Fruit fly (Drosophila melanogaster) whole organism, embryonic: ENCODE measurements around the gene CG32373.

ENCODE experiments used
- Aef1 ChIP-seq: fragments of 200-800 bp; sonication (Bioruptor generic); IDR thresholded peaks from 3 replicates; pipeline ENCODE4 v1.3.6; 2022; ENCODE audit warnings: missing biosample characterization, missing genetic modification characterization
- Atf-2 ChIP-seq: fragments of 200-800 bp; sonication (Bioruptor generic); optimal IDR thresholded peaks from 2 replicates; lab custom pipeline; 2016; ENCODE audit warnings: missing biosample characterization, missing genetic modification characterization
- Bdp1 ChIP-seq: fragments of 200-800 bp; sonication (Bioruptor generic); optimal IDR thresholded peaks from 3 replicates; lab custom pipeline; 2016; ENCODE audit warnings: missing biosample characterization, missing genetic modification characterization
- CG1233 ChIP-seq: fragments of 200-800 bp; sonication (Bioruptor generic); optimal IDR thresholded peaks from 4 replicates; lab custom pipeline; 2018; ENCODE audit warnings: missing biosample characterization, mild to moderate bottlenecking, missing genetic modification characterization
- CG12391 ChIP-seq: fragments of 200-800 bp; sonication (Bioruptor generic); optimal IDR thresholded peaks from 3 replicates; lab custom pipeline; 2018; ENCODE audit warnings: missing biosample characterization, mild to moderate bottlenecking, missing genetic modification characterization, moderate library complexity
- CG14667 ChIP-seq: fragments of 200-800 bp; sonication (Bioruptor generic); IDR thresholded peaks from 2 replicates; pipeline ENCODE4 v1.3.6; 2022; ENCODE audit warnings: missing biosample characterization, missing genetic modification characterization
- CG15514 ChIP-seq: fragments of 200-800 bp; sonication (Bioruptor generic); optimal IDR thresholded peaks from 3 replicates; lab custom pipeline; 2017; ENCODE audit warnings: missing biosample characterization, missing genetic modification characterization, mild to moderate bottlenecking, moderate library complexity, missing genetic modification reagents
- CG16813 ChIP-seq: fragments of 200-800 bp; sonication (Bioruptor generic); IDR thresholded peaks from 3 replicates; pipeline ENCODE4 v1.3.6; 2022; ENCODE audit warnings: missing biosample characterization, missing genetic modification characterization; ENCODE audit not compliant: partially characterized antibody
- CG31365 ChIP-seq: fragments of 200-800 bp; sonication (Bioruptor generic); optimal IDR thresholded peaks from 2 replicates; lab custom pipeline; 2018; ENCODE audit warnings: missing biosample characterization, mild to moderate bottlenecking, missing genetic modification characterization
- CG31388 ChIP-seq: fragments of 200-800 bp; sonication (Bioruptor generic); optimal IDR thresholded peaks from 2 replicates; lab custom pipeline; 2016; ENCODE audit warnings: missing biosample characterization, missing genetic modification characterization
- CG4424 ChIP-seq: fragments of 200-800 bp; sonication (Bioruptor generic); optimal IDR thresholded peaks from 3 replicates; lab custom pipeline; 2016; ENCODE audit warnings: missing biosample characterization, missing genetic modification characterization
- CG4617 ChIP-seq: fragments of 200-800 bp; sonication (Bioruptor generic); optimal IDR thresholded peaks from 3 replicates; lab custom pipeline; 2016; ENCODE audit warnings: missing biosample characterization, missing genetic modification characterization, borderline replicate concordance
- CG6765 ChIP-seq: fragments of 200-800 bp; sonication (Bioruptor generic); optimal IDR thresholded peaks from 3 replicates; lab custom pipeline; 2017; ENCODE audit warnings: missing biosample characterization, mild to moderate bottlenecking, missing genetic modification characterization
- CG9215 ChIP-seq: fragments of 200-800 bp; sonication (Bioruptor generic); IDR thresholded peaks from 2 replicates; pipeline ENCODE4 v1.3.6; 2022; ENCODE audit warnings: missing biosample characterization, missing genetic modification characterization
- CHES-1-like ChIP-seq: fragments of 200-800 bp; sonication (Bioruptor generic); optimal IDR thresholded peaks from 2 replicates; lab custom pipeline; 2016; ENCODE audit warnings: missing biosample characterization, missing genetic modification characterization
- Dll ChIP-seq: fragments of 200-800 bp; sonication (Bioruptor generic); IDR thresholded peaks from 4 replicates; pipeline ENCODE4 v1.3.6; 2022; ENCODE audit warnings: missing biosample characterization, missing genetic modification characterization; ENCODE audit not compliant: partially characterized antibody
- Eip74EF ChIP-seq, 2 experiments: fragments of 200-800 bp in 1 of 2; fragments of >200 bp in 1 of 2; sonication (Bioruptor generic) in 1 of 2; optimal IDR thresholded peaks; 2 replicates each; lab custom pipeline; 2017 to 2019; ENCODE audit warnings: missing biosample characterization in 2 of 2, missing genetic modification characterization in 2 of 2, mild to moderate bottlenecking in 1 of 2, moderate library complexity in 1 of 2
- H2.0 ChIP-seq: fragments of 200-800 bp; sonication (Bioruptor generic); IDR thresholded peaks from 2 replicates; pipeline ENCODE4 v1.3.6; 2022; ENCODE audit warnings: missing biosample characterization, missing genetic modification characterization
- Hand ChIP-seq: fragments of 200-800 bp; sonication (Bioruptor generic); optimal IDR thresholded peaks from 2 replicates; lab custom pipeline; 2017; ENCODE audit warnings: mild to moderate bottlenecking, missing biosample characterization, missing genetic modification reagents, missing genetic modification characterization
- Hmx ChIP-seq: fragments of 200-800 bp; sonication (Bioruptor generic); optimal IDR thresholded peaks from 2 replicates; lab custom pipeline; 2016; ENCODE audit warnings: missing biosample characterization, missing genetic modification characterization
- MBD-R2 ChIP-seq: fragments of 200-800 bp; sonication (Bioruptor generic); IDR thresholded peaks from 2 replicates; pipeline ENCODE4 v1.3.6; 2022; ENCODE audit warnings: missing biosample characterization, missing genetic modification characterization
- Meics ChIP-seq: fragments of 200-800 bp; sonication (Bioruptor generic); optimal IDR thresholded peaks from 2 replicates; lab custom pipeline; 2017; ENCODE audit warnings: missing biosample characterization, mild to moderate bottlenecking, missing genetic modification characterization
- NC2α ChIP-seq: fragments of 200-800 bp; sonication (Bioruptor generic); optimal IDR thresholded peaks from 2 replicates; lab custom pipeline; 2016; ENCODE audit warnings: missing biosample characterization, missing genetic modification characterization
- NFAT ChIP-seq: fragments of 200-800 bp; sonication (Bioruptor generic); IDR thresholded peaks from 2 replicates; pipeline ENCODE4 v1.3.6; 2022; ENCODE audit warnings: missing biosample characterization, missing genetic modification characterization
- Oaz ChIP-seq: fragments of 200-800 bp; sonication (Bioruptor generic); IDR thresholded peaks from 2 replicates; pipeline ENCODE4 v1.3.6; 2022; ENCODE audit warnings: missing biosample characterization, missing genetic modification characterization
- Oli ChIP-seq: fragments of 200-800 bp; sonication (Bioruptor generic); optimal IDR thresholded peaks from 2 replicates; lab custom pipeline; 2018; ENCODE audit warnings: missing biosample characterization, mild to moderate bottlenecking, missing genetic modification characterization, moderate library complexity
- Sox102F ChIP-seq: fragments of 200-800 bp; sonication (Bioruptor generic); optimal IDR thresholded peaks from 2 replicates; lab custom pipeline; 2018; ENCODE audit warnings: missing biosample characterization, mild to moderate bottlenecking, missing genetic modification characterization, moderate library complexity
- Stat92E ChIP-seq, 3 experiments: fragments of >200 bp in 2 of 3; fragments of 200-800 bp in 1 of 3; sonication (Bioruptor generic) in 1 of 3; optimal IDR thresholded peaks; 2 replicates each; lab custom pipeline; 2017 to 2019; ENCODE audit warnings: missing biosample characterization in 3 of 3, missing genetic modification characterization in 3 of 3, mild to moderate bottlenecking in 1 of 3, moderate library complexity in 1 of 3
- Taf1 ChIP-seq: fragments of 200-800 bp; sonication (Bioruptor generic); IDR thresholded peaks from 2 replicates; pipeline ENCODE4 v1.3.6; 2022; ENCODE audit warnings: missing biosample characterization, missing genetic modification characterization
- YL-1 ChIP-seq: fragments of 200-800 bp; sonication (Bioruptor generic); optimal IDR thresholded peaks from 3 replicates; lab custom pipeline; 2017; ENCODE audit warnings: missing biosample characterization, mild to moderate bottlenecking, missing genetic modification characterization
- amos ChIP-seq: fragments of 200-800 bp; sonication (Bioruptor generic); IDR thresholded peaks from 2 replicates; pipeline ENCODE4 v1.3.6; 2022; ENCODE audit warnings: missing biosample characterization, missing genetic modification characterization; ENCODE audit not compliant: partially characterized antibody
- ato ChIP-seq: fragments of 200-800 bp; sonication (Bioruptor generic); IDR thresholded peaks from 2 replicates; pipeline ENCODE4 v1.3.6; 2022; ENCODE audit warnings: missing biosample characterization, missing genetic modification characterization; ENCODE audit not compliant: partially characterized antibody
- bab2 ChIP-seq: fragments of 200-800 bp; sonication (Bioruptor generic); optimal IDR thresholded peaks from 2 replicates; lab custom pipeline; 2016; ENCODE audit warnings: missing biosample characterization, missing genetic modification characterization
- br ChIP-seq: fragments of >200 bp; optimal IDR thresholded peaks from 2 replicates; lab custom pipeline; 2017
- cad ChIP-seq: fragments of >200 bp; optimal IDR thresholded peaks from 2 replicates; lab custom pipeline; 2017; ENCODE audit warnings: missing biosample characterization, missing genetic modification characterization
- croc ChIP-seq: fragments of 200-800 bp; sonication (Bioruptor generic); conservative IDR thresholded peaks from 3 replicates; pipeline ENCODE4 v1.3.6; 2022; ENCODE audit warnings: missing biosample characterization, missing genetic modification characterization
- eyg ChIP-seq: fragments of 200-800 bp; sonication (Bioruptor generic); optimal IDR thresholded peaks from 3 replicates; lab custom pipeline; 2016; ENCODE audit warnings: missing biosample characterization, missing genetic modification characterization
- fd64A ChIP-seq: fragments of 200-800 bp; sonication (Bioruptor generic); optimal IDR thresholded peaks from 3 replicates; lab custom pipeline; 2018; ENCODE audit warnings: missing biosample characterization, mild to moderate bottlenecking, missing genetic modification characterization
- gcm2 ChIP-seq: fragments of 200-800 bp; sonication (Bioruptor generic); optimal IDR thresholded peaks from 2 replicates; lab custom pipeline; 2016; ENCODE audit warnings: missing biosample characterization, missing genetic modification characterization
- hkb ChIP-seq, 2 experiments: fragments of 200-800 bp in 1 of 2; fragments of >200 bp in 1 of 2; sonication (Bioruptor generic) in 1 of 2; IDR thresholded peaks in 1 of 2; optimal IDR thresholded peaks in 1 of 2; 2 replicates each; pipeline versions ENCODE4 v1.3.6 to Lab custom; 2017 to 2022; ENCODE audit warnings: missing biosample characterization in 1 of 2, missing genetic modification characterization in 1 of 2
- lbe ChIP-seq: fragments of 200-800 bp; sonication (Bioruptor generic); optimal IDR thresholded peaks from 2 replicates; lab custom pipeline; 2016; ENCODE audit warnings: missing biosample characterization, mild to moderate bottlenecking, missing genetic modification characterization
- sc ChIP-seq, 3 experiments: fragments of >200 bp in 2 of 3; fragments of 200-800 bp in 1 of 3; sonication (Bioruptor generic) in 1 of 3; optimal IDR thresholded peaks; 2 replicates in 2 of 3; 3 replicates in 1 of 3; lab custom pipeline; 2017; ENCODE audit warnings: mild to moderate bottlenecking in 1 of 3, missing biosample characterization in 1 of 3, missing genetic modification characterization in 1 of 3, missing genetic modification reagents in 1 of 3
- sisA ChIP-seq: fragments of 200-800 bp; sonication (Bioruptor generic); IDR thresholded peaks from 2 replicates; pipeline ENCODE4 v1.3.6; 2022; ENCODE audit warnings: missing biosample characterization, missing genetic modification characterization
- stc ChIP-seq: fragments of 200-800 bp; sonication (Bioruptor generic); IDR thresholded peaks from 2 replicates; pipeline ENCODE4 v1.3.6; 2022; ENCODE audit warnings: missing biosample characterization, missing genetic modification characterization
- tio ChIP-seq: fragments of 200-800 bp; sonication (Bioruptor generic); optimal IDR thresholded peaks from 2 replicates; lab custom pipeline; 2017; ENCODE audit warnings: missing biosample characterization, missing genetic modification characterization, inconsistent platforms
- trem ChIP-seq: fragments of 200-800 bp; optimal IDR thresholded peaks from 3 replicates; lab custom pipeline; 2019; ENCODE audit warnings: missing biosample characterization, mild to moderate bottlenecking, missing genetic modification characterization, moderate library complexity
- wor ChIP-seq: fragments of 200-800 bp; sonication (Bioruptor generic); IDR thresholded peaks from 2 replicates; pipeline ENCODE4 v1.3.6; 2022; ENCODE audit warnings: missing biosample characterization, missing genetic modification characterization

Gene CG32373

DNA sequence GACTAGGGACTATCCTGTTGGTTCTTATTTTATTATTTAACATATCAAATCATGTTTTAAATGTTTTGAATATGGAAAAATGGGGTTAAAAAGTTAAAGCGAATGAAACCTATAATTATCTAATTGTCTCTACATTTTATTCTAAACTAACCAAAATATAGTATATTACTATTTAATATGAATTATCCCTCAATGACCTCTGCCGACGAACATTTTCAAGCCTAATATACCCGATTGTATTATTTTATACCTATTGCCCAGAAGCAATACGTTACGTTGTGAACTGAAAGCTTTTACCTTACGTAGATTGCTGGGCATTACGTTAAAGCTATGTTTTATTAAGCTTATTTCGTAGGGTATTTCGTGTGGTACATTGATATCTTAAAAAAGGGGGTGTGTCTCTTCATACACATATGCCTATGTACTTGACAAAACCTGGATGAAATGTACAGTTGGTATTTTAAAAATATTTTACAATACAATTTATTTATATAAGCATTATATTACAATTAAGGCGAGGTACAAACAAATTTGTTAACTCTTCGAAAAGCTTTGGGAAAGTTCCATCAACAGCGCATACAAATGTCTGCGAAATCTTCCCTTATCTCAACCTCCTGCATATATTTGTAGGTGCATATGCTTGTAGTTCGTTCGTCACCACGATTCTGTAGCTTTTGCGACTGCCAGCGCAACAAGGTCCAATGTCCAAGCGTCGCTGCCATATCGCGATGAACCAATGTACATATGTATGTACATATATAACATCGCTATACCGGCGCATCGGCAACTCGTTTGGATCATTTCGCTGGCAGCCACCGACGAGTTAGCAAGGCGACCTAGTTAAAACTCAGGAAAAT, 68.4 kb downstream of the CG32373 start, which contains the start of gene Mcad (continued):
- TF ChIP-seq CG14667 (GFP tag; lab: Robert Waterston, UW) (peak; percentile 60), amos (GFP tag; lab: Robert Waterston, UW) (no peak), CG31388 (GFP tag; lab: Kevin White, UChicago) (peak; percentile 91), croc (GFP tag; lab: Robert Waterston, UW) (peak; percentile 88; the same call in 2 of the 3 replicates), tio (GFP tag; lab: Kevin White, UChicago) (peak; percentile 75), Meics (GFP tag; lab: Kevin White, UChicago) (peak; percentile 97), CG31365 (tag; lab: Kevin White, UChicago) (peak; percentile 64), Bdp1 (no peak), sisA (GFP tag; lab: Robert Waterston, UW) (peak; percentile 96), MBD-R2 (GFP tag; lab: Robert Waterston, UW) (peak; percentile 92), gcm2 (GFP tag; lab: Kevin White, UChicago) (peak; percentile 55), trem (tag; lab: Kevin White, UChicago) (peak; percentile 90), Hmx (peak; percentile 80), CG16813 (GFP tag; lab: Robert Waterston, UW) (no peak), br (no peak), cad (no peak), wor (peak; percentile 89), CG12391 (tag; lab: Kevin White, UChicago) (peak; percentile 86), CG9215 (GFP tag; lab: Robert Waterston, UW) (peak; percentile 91), CHES-1-like (GFP tag; lab: Kevin White, UChicago) (no peak), Stat92E (GFP tag; optimal IDR thresholded peaks at IDR 0.05; lab: Kevin White, UChicago) (no peak), eyg (no peak), Oli (peak; percentile 87), sc (optimal IDR thresholded peaks at IDR 0.05; lab: Kevin White, UChicago) (no peak), sc (GFP tag; optimal IDR thresholded peaks at IDR 0.05; lab: Kevin White, UChicago) (peak; percentile 48), ato (GFP tag; lab: Robert Waterston, UW) (no peak), CG4424 (GFP tag; lab: Kevin White, UChicago) (peak; percentile 96), CG1233 (peak; percentile 88), YL-1 (peak; percentile 10), hkb (optimal IDR thresholded peaks at IDR 0.05; lab: Kevin White, UChicago) (no peak), hkb (GFP tag; IDR thresholded peaks at IDR 0.05; lab: Robert Waterston, UW) (peak; percentile 94), fd64A (GFP tag; lab: Kevin White, UChicago) (peak; percentile 63), H2.0 (GFP tag; lab: Robert Waterston, UW) (peak; percentile 89), Sox102F (GFP tag; lab: Kevin White, UChicago) (peak; percentile 88), NFAT (GFP tag; lab: Robert Waterston, UW) (peak; percentile 73), Taf1 (GFP tag; lab: Robert Waterston, UW) (peak; percentile 77), bab2 (GFP tag; lab: Kevin White, UChicago) (peak; percentile 82), Eip74EF (GFP tag; optimal IDR thresholded peaks at IDR 0.05; lab: Kevin White, UChicago) (peak in 1 of 2 experiments; percentile 88), stc (GFP tag; lab: Robert Waterston, UW) (peak; percentile 95), Aef1 (GFP tag; lab: Robert Waterston, UW) (peak; percentile 97), Oaz (GFP tag; lab: Robert Waterston, UW) (peak; percentile 65), NC2α (no peak), CG4617 (GFP tag; lab: Kevin White, UChicago) (peak; percentile 60), Hand (GFP tag; lab: Kevin White, UChicago) (peak; percentile 54), Atf-2 (GFP tag; lab: Kevin White, UChicago) (peak; percentile 16), CG15514 (GFP tag; lab: Kevin White, UChicago) (peak; percentile 90), Dll (GFP tag; lab: Robert Waterston, UW) (no peak), lbe (GFP tag; lab: Kevin White, UChicago) (peak; percentile 97), CG6765 (GFP tag; lab: Kevin White, UChicago) (peak; percentile 90)
